Worm (Caenorhabditis elegans): ENCODE results near the gene T19D12.9.

The T19D12.9 gene

ce11 chrII:6649026-6649425, 5.2 kb downstream of the T19D12.9 start, which contains the start of gene oig-8:
Gene oig-8, minus strand, starts transcription at chrII:6649126.
- no peak for TF ChIP-seq odd-2 (tag; optimal IDR thresholded peaks at IDR 0.05)
- TF ChIP-seq ceh-30 (tag; optimal IDR thresholded peaks at IDR 0.05): no peak
- TF ChIP-seq nhr-232 (tag; optimal IDR thresholded peaks at IDR 0.05): no peak
- TF ChIP-seq pax-1 (tag; optimal IDR thresholded peaks at IDR 0.05): no peak
- no peak for TF ChIP-seq hlh-6 (tag; optimal IDR thresholded peaks at IDR 0.05)
- no peak for TF ChIP-seq dve-1 (tag; optimal IDR thresholded peaks at IDR 0.05)
- no peak for TF ChIP-seq ztf-16 (tag; optimal IDR thresholded peaks at IDR 0.05)
- no peak for TF ChIP-seq eyg-1 (tag; optimal IDR thresholded peaks at IDR 0.05)
- TF ChIP-seq sox-2 (GFP tag; IDR thresholded peaks at IDR 0.05): no peak
- no peak for TF ChIP-seq pqm-1 (tag; optimal IDR thresholded peaks at IDR 0.05)

- no peak for TF ChIP-seq tbx-2 (tag; optimal IDR thresholded peaks at IDR 0.05)
- no peak for TF ChIP-seq pqm-1 (tag; optimal IDR thresholded peaks at IDR 0.05)
- TF ChIP-seq lin-11 (tag; optimal IDR thresholded peaks at IDR 0.05): no peak
- no peak for TF ChIP-seq odd-2 (tag; optimal IDR thresholded peaks at IDR 0.05)
- no peak for TF ChIP-seq hlh-13 (GFP tag; optimal IDR thresholded peaks at IDR 0.05)
- TF ChIP-seq pax-1 (tag; optimal IDR thresholded peaks at IDR 0.05): no peak
- no peak for TF ChIP-seq nfya-1 (tag; optimal IDR thresholded peaks at IDR 0.05)
- TF ChIP-seq nhr-11 (tag; optimal IDR thresholded peaks at IDR 0.05): no peak
- no peak for TF ChIP-seq ceh-18 (tag; optimal IDR thresholded peaks at IDR 0.05)
- TF ChIP-seq madf-2 (tag; optimal IDR thresholded peaks at IDR 0.05): no peak
- no peak for TF ChIP-seq ceh-19 (GFP tag; optimal IDR thresholded peaks at IDR 0.05)
- TF ChIP-seq ceh-24 (tag; optimal IDR thresholded peaks at IDR 0.05): no peak
- TF ChIP-seq pha-2 (tag; optimal IDR thresholded peaks at IDR 0.05): no peak
- no peak for TF ChIP-seq dmd-4 (tag; optimal IDR thresholded peaks at IDR 0.05; ENCODE audit: borderline replicate concordance)
- no peak for TF ChIP-seq ceh-22 (tag; optimal IDR thresholded peaks at IDR 0.05)
- no peak for TF ChIP-seq ref-2 (tag; optimal IDR thresholded peaks at IDR 0.05)
- no peak for TF ChIP-seq ceh-2 (tag; optimal IDR thresholded peaks at IDR 0.05)
- TF ChIP-seq unc-3 (GFP tag; conservative IDR thresholded peaks at IDR 0.05): no peak
- TF ChIP-seq unc-3 (tag; optimal IDR thresholded peaks at IDR 0.05): no peak
Measured at ce11 chrII:6646903-6647302, 7.3 kb downstream of the T19D12.9 start.

- no peak for TF ChIP-seq dve-1 (tag; optimal IDR thresholded peaks at IDR 0.05)
- no peak for TF ChIP-seq nfya-1 (tag; optimal IDR thresholded peaks at IDR 0.05)
- no peak for TF ChIP-seq pag-3 (tag; optimal IDR thresholded peaks at IDR 0.05; ENCODE audit: borderline replicate concordance)
- TF ChIP-seq K02D7.2 (tag; optimal IDR thresholded peaks at IDR 0.05): no peak
Measured at ce11 chrII:6642651-6643167, 11.5 kb downstream of the T19D12.9 start, which contains the start of gene T19D12.6. Gene T19D12.6, minus strand, starts transcription at chrII:6643117.

- TF ChIP-seq elt-2 (tag; optimal IDR thresholded peaks at IDR 0.05): no peak
- peak; percentile 67 for TF ChIP-seq unc-42 (tag; optimal IDR thresholded peaks at IDR 0.05)
- no peak for TF ChIP-seq ceh-24 (tag; optimal IDR thresholded peaks at IDR 0.05)
Measured at ce11 chrII:6642180-6642579, 12.0 kb downstream of the T19D12.9 start.

- no peak for TF ChIP-seq ceh-22 (tag; optimal IDR thresholded peaks at IDR 0.05)
- no peak for TF ChIP-seq tbx-2 (tag; optimal IDR thresholded peaks at IDR 0.05)
- no peak for TF ChIP-seq C38D4.7 (GFP tag; optimal IDR thresholded peaks at IDR 0.05)
- TF ChIP-seq eyg-1 (tag; optimal IDR thresholded peaks at IDR 0.05): no peak
- TF ChIP-seq nhr-232 (tag; optimal IDR thresholded peaks at IDR 0.05): no peak
- no peak for TF ChIP-seq unc-42 (tag; optimal IDR thresholded peaks at IDR 0.05)
- TF ChIP-seq ceh-14 (tag; optimal IDR thresholded peaks at IDR 0.05): no peak
- no peak for TF ChIP-seq T23F11.4 (GFP tag; optimal IDR thresholded peaks at IDR 0.05)
- no peak for TF ChIP-seq ztf-16 (tag; optimal IDR thresholded peaks at IDR 0.05)
- no peak for TF ChIP-seq ceh-18 (tag; optimal IDR thresholded peaks at IDR 0.05)
- TF ChIP-seq F13H6.1 (tag; optimal IDR thresholded peaks at IDR 0.05): no peak
Measured at ce11 chrII:6637854-6638253, 16.3 kb downstream of the T19D12.9 start.

Data from whole organism, late embryonic.